Worm (Caenorhabditis elegans) whole organism, L2 larva: ENCODE data around the gene T06D8.9.

ENCODE experiments used
- Y55F3AM.14 ChIP-seq: fragments of 200-800 bp; sonication (Bioruptor generic); optimal IDR thresholded peaks from 2 replicates; lab custom pipeline; 2018; ENCODE audit warnings: mild to moderate bottlenecking, missing genetic modification characterization, missing compliant biosample characterization
- ama-1 ChIP-seq: fragments of 150-350 bp; optimal IDR thresholded peaks from 2 replicates; lab custom pipeline; 2018; ENCODE audit warnings: inconsistent platforms
- ceh-16 ChIP-seq: fragments of 150-350 bp; optimal IDR thresholded peaks from 2 replicates; lab custom pipeline; 2014; ENCODE audit warnings: missing biosample characterization, missing genetic modification characterization
- ceh-82 ChIP-seq: fragments of 150-350 bp; optimal IDR thresholded peaks from 2 replicates; lab custom pipeline; 2014; ENCODE audit warnings: missing biosample characterization, missing genetic modification characterization
- crh-2 ChIP-seq: sonication (generic microtip); optimal IDR thresholded peaks from 2 replicates; lab custom pipeline; 2017; ENCODE audit warnings: missing biosample characterization, missing genetic modification characterization
- dmd-4 ChIP-seq: sonication (generic microtip); optimal IDR thresholded peaks from 2 replicates; lab custom pipeline; 2017; ENCODE audit warnings: missing biosample characterization, missing genetic modification characterization
- lin-39 ChIP-seq: fragments of 150-350 bp; optimal IDR thresholded peaks from 2 replicates; lab custom pipeline; 2014; ENCODE audit warnings: missing biosample characterization, missing genetic modification reagents, missing genetic modification characterization
- nhr-11 ChIP-seq: fragments of 150-350 bp; optimal IDR thresholded peaks from 2 replicates; lab custom pipeline; 2014; ENCODE audit warnings: missing biosample characterization, missing genetic modification characterization
- nhr-12 ChIP-seq: fragments of 150-350 bp; optimal IDR thresholded peaks from 2 replicates; lab custom pipeline; 2014; ENCODE audit warnings: missing biosample characterization, missing genetic modification characterization
- nhr-25 ChIP-seq: fragments of 150-350 bp; sonication (generic microtip); optimal IDR thresholded peaks from 3 replicates; lab custom pipeline; 2014; ENCODE audit warnings: missing biosample characterization, missing genetic modification characterization
- peb-1 ChIP-seq: fragments of 150-350 bp; optimal IDR thresholded peaks from 2 replicates; lab custom pipeline; 2014; ENCODE audit warnings: missing biosample characterization, missing genetic modification characterization
- sem-4 ChIP-seq: fragments of 150-350 bp; optimal IDR thresholded peaks from 2 replicates; lab custom pipeline; 2014; ENCODE audit warnings: missing biosample characterization, missing genetic modification reagents, missing genetic modification characterization
- sma-9 ChIP-seq, 2 experiments: fragments of 150-350 bp in 1 of 2; sonication (generic microtip) in 1 of 2; optimal IDR thresholded peaks; 2 replicates each; lab custom pipeline; 2014 to 2016; ENCODE audit warnings: missing genetic modification characterization in 2 of 2, mild to moderate bottlenecking in 1 of 2, missing biosample characterization in 1 of 2, missing compliant biosample characterization in 1 of 2, missing genetic modification reagents in 1 of 2, moderate library complexity in 1 of 2
- snpc-4 ChIP-seq: fragments of 150-350 bp; optimal IDR thresholded peaks from 2 replicates; lab custom pipeline; 2014; ENCODE audit warnings: missing biosample characterization, missing genetic modification characterization
- ztf-4 ChIP-seq: fragments of 150-350 bp; optimal IDR thresholded peaks from 2 replicates; lab custom pipeline; 2014; ENCODE audit warnings: missing biosample characterization, missing genetic modification characterization

Gene T06D8.9

ce11 chrII:11290109-11290784 is 50.9 kb downstream of the T06D8.9 start, which contains the start of gene C47G2.3 (continued):
- TF ChIP-seq sem-4 (tag; lab: Kevin White, UChicago): no peak
- no peak for TF ChIP-seq dmd-4 (tag; lab: Kevin White, UChicago)
- no peak for TF ChIP-seq nhr-12
- peak; percentile 63 for TF ChIP-seq sma-9 (GFP tag; optimal IDR thresholded peaks at IDR 0.05; lab: Kevin White, UChicago)
- TF ChIP-seq sma-9 (tag; optimal IDR thresholded peaks at IDR 0.05; lab: Kevin White, UChicago): no peak
- TF ChIP-seq ceh-82 (tag; lab: Kevin White, UChicago): no peak
- no peak for TF ChIP-seq nhr-11 (tag; lab: Kevin White, UChicago)
- TF ChIP-seq ceh-16 (tag; lab: Kevin White, UChicago): no peak
- no peak for TF ChIP-seq lin-39 (tag; lab: Kevin White, UChicago)
- TF ChIP-seq snpc-4: no peak
- TF ChIP-seq crh-2 (tag; lab: Kevin White, UChicago): peak; percentile 38
- TF ChIP-seq peb-1 (tag; lab: Kevin White, UChicago): no peak
- TF ChIP-seq ama-1 (lab: Kevin White, UChicago): no peak
- TF ChIP-seq Y55F3AM.14: no peak
- TF ChIP-seq nhr-25 (tag; lab: Kevin White, UChicago): peak; percentile 62
- no peak for TF ChIP-seq ztf-4 (tag; lab: Kevin White, UChicago)
- TF ChIP-seq, all 48 proteins: peak for 9
